Worm (Caenorhabditis elegans): ENCODE results near the gene syp-1.

DNA sequence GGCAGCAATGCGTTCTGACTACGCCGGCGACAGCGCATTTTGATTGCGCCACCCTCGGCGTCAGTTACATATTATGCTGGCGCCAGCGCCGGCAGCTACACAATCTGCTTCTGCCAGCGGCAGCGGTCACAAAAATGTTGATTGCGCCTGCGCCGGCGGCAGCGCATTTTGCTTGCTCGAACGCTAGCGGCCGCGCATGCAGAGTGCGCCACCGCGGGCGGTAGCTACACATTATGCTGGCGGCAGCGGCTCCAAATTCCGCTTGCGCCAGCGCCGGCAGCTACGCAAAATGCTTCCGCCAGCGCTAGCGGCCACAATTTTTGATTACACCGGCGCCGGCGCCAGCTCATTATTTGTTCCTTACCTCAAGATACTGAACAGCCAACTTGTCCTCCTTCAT, 26.9 kb upstream of the syp-1 start:
- TF ChIP-seq unc-39 (tag; optimal IDR thresholded peaks at IDR 0.05) (no peak), lin-13 (tag; optimal IDR thresholded peaks at IDR 0.05) (no peak), nhr-237 (tag; optimal IDR thresholded peaks at IDR 0.05) (no peak), snpc-4 (tag; optimal IDR thresholded peaks at IDR 0.05) (no peak), elt-3 (tag; optimal IDR thresholded peaks at IDR 0.05) (no peak), lsy-2 (tag; optimal IDR thresholded peaks at IDR 0.05) (no peak), ztf-11 (tag; optimal IDR thresholded peaks at IDR 0.05) (no peak)

Data from whole organism, mixed stage, embryonic.